Fruit fly (Drosophila melanogaster) whole organism, embryonic: ENCODE measurements around the gene Ir68b.

Source experiments
- Atf6 ChIP-seq: fragments of 200-800 bp; sonication (Bioruptor generic); IDR thresholded peaks from 2 replicates; pipeline ENCODE4 v1.3.6; 2022; ENCODE audit warnings: missing biosample characterization, missing genetic modification characterization
- B-H2 ChIP-seq: fragments of 200-800 bp; sonication (Bioruptor generic); optimal IDR thresholded peaks from 2 replicates; lab custom pipeline; 2018; ENCODE audit warnings: missing biosample characterization, mild to moderate bottlenecking, missing genetic modification characterization
- Bgb ChIP-seq: fragments of 200-800 bp; sonication (Bioruptor generic); IDR thresholded peaks from 2 replicates; pipeline ENCODE4 v1.3.6; 2022; ENCODE audit warnings: missing biosample characterization, missing genetic modification characterization; ENCODE audit not compliant: partially characterized antibody
- CG10209 ChIP-seq: fragments of 200-800 bp; sonication (Bioruptor generic); optimal IDR thresholded peaks from 3 replicates; lab custom pipeline; 2017; ENCODE audit warnings: missing biosample characterization, mild to moderate bottlenecking, missing genetic modification characterization, missing genetic modification reagents
- CG11560 ChIP-seq: fragments of 200-800 bp; sonication (Bioruptor generic); IDR thresholded peaks from 3 replicates; pipeline ENCODE4 v1.3.6; 2022; ENCODE audit warnings: missing biosample characterization, missing genetic modification characterization
- CG11695 ChIP-seq: fragments of 200-800 bp; sonication (Bioruptor generic); IDR thresholded peaks from 3 replicates; pipeline ENCODE4 v1.3.6; 2022; ENCODE audit warnings: missing biosample characterization, missing genetic modification characterization
- CG12391 ChIP-seq: fragments of 200-800 bp; sonication (Bioruptor generic); optimal IDR thresholded peaks from 3 replicates; lab custom pipeline; 2018; ENCODE audit warnings: missing biosample characterization, mild to moderate bottlenecking, missing genetic modification characterization, moderate library complexity
- CG14860 ChIP-seq: fragments of 200-800 bp; sonication (Bioruptor generic); IDR thresholded peaks from 3 replicates; pipeline ENCODE4 v1.3.6; 2022; ENCODE audit warnings: missing biosample characterization, missing genetic modification characterization; ENCODE audit not compliant: partially characterized antibody
- CG1529 ChIP-seq: fragments of 200-800 bp; sonication (Bioruptor generic); optimal IDR thresholded peaks from 3 replicates; lab custom pipeline; 2018; ENCODE audit warnings: missing biosample characterization, missing genetic modification characterization
- CG1603 ChIP-seq: fragments of 200-800 bp; sonication (Bioruptor generic); optimal IDR thresholded peaks from 2 replicates; lab custom pipeline; 2019; ENCODE audit warnings: missing biosample characterization, mild to moderate bottlenecking, missing genetic modification characterization, moderate library complexity
- CG17829 ChIP-seq: fragments of 200-800 bp; optimal IDR thresholded peaks from 2 replicates; lab custom pipeline; 2019; ENCODE audit warnings: missing biosample characterization, mild to moderate bottlenecking, missing genetic modification characterization, moderate library complexity
- CG18011 ChIP-seq: fragments of 200-800 bp; sonication (Bioruptor generic); optimal IDR thresholded peaks from 2 replicates; lab custom pipeline; 2017; ENCODE audit warnings: missing biosample characterization, missing genetic modification characterization, mild to moderate bottlenecking, moderate library complexity, missing genotype
- CG2199 ChIP-seq: fragments of 200-800 bp; sonication (Bioruptor generic); IDR thresholded peaks from 3 replicates; pipeline ENCODE4 v1.3.6; 2022; ENCODE audit warnings: missing biosample characterization, missing genetic modification characterization
- CG3726 ChIP-seq: fragments of 200-800 bp; sonication (Bioruptor generic); IDR thresholded peaks from 3 replicates; pipeline ENCODE4, ENCODE4 v1.3.6; 2022; ENCODE audit warnings: missing biosample characterization, missing genetic modification characterization
- CG4282 ChIP-seq: fragments of 200-800 bp; sonication (Bioruptor generic); optimal IDR thresholded peaks from 2 replicates; lab custom pipeline; 2016; ENCODE audit warnings: missing biosample characterization, missing genetic modification characterization
- CG4360 ChIP-seq: fragments of 200-800 bp; sonication (Bioruptor generic); IDR thresholded peaks from 2 replicates; pipeline ENCODE4 v1.3.6; 2022; ENCODE audit warnings: missing biosample characterization, missing genetic modification characterization
- CG5953 ChIP-seq: fragments of 200-800 bp; sonication (Bioruptor generic); IDR thresholded peaks from 2 replicates; pipeline ENCODE4 v1.3.6; 2022; ENCODE audit warnings: missing biosample characterization, missing genetic modification characterization
- CG6791 ChIP-seq: fragments of 200-800 bp; sonication (Bioruptor generic); IDR thresholded peaks from 3 replicates; pipeline ENCODE4 v1.3.6; 2022; ENCODE audit warnings: missing biosample characterization, missing genetic modification characterization; ENCODE audit not compliant: partially characterized antibody
- CTCF ChIP-seq: fragments of 200-800 bp; sonication (Bioruptor generic); optimal IDR thresholded peaks from 2 replicates; lab custom pipeline; 2017; ENCODE audit warnings: missing biosample characterization, mild to moderate bottlenecking, missing genetic modification characterization, moderate library complexity
- CkIIα-i1 ChIP-seq: fragments of 200-800 bp; sonication (Bioruptor generic); IDR thresholded peaks from 2 replicates; pipeline ENCODE4 v1.3.6; 2022; ENCODE audit warnings: missing biosample characterization, missing genetic modification characterization
- CrebB ChIP-seq: fragments of 200-800 bp; sonication (Bioruptor generic); optimal IDR thresholded peaks from 3 replicates; lab custom pipeline; 2018; ENCODE audit warnings: missing biosample characterization, mild to moderate bottlenecking, missing genetic modification characterization
- D19A ChIP-seq: fragments of 200-800 bp; optimal IDR thresholded peaks from 3 replicates; lab custom pipeline; 2019; ENCODE audit warnings: missing biosample characterization, mild to moderate bottlenecking, missing genetic modification characterization, moderate library complexity
- HLH4C ChIP-seq: fragments of 200-800 bp; sonication (Bioruptor generic); IDR thresholded peaks from 3 replicates; pipeline ENCODE4 v1.3.6; 2022; ENCODE audit warnings: missing biosample characterization, missing genetic modification characterization; ENCODE audit not compliant: partially characterized antibody
- Hmx ChIP-seq: fragments of 200-800 bp; sonication (Bioruptor generic); optimal IDR thresholded peaks from 2 replicates; lab custom pipeline; 2016; ENCODE audit warnings: missing biosample characterization, missing genetic modification characterization
- MESR4 ChIP-seq: fragments of 200-800 bp; sonication (Bioruptor generic); optimal IDR thresholded peaks from 2 replicates; lab custom pipeline; 2018; ENCODE audit warnings: missing biosample characterization, mild to moderate bottlenecking, missing genetic modification characterization, moderate library complexity
- MTF-1 ChIP-seq: fragments of 200-800 bp; sonication (Bioruptor generic); optimal IDR thresholded peaks from 2 replicates; lab custom pipeline; 2018; ENCODE audit warnings: missing biosample characterization, mild to moderate bottlenecking, missing genetic modification characterization, borderline replicate concordance
- Mes4 ChIP-seq: fragments of 200-800 bp; sonication (Bioruptor generic); optimal IDR thresholded peaks from 2 replicates; lab custom pipeline; 2016; ENCODE audit warnings: missing biosample characterization, missing genetic modification characterization
- Nf-YA ChIP-seq: fragments of 200-800 bp; sonication (Bioruptor generic); IDR thresholded peaks from 2 replicates; pipeline ENCODE4 v1.3.6; 2022; ENCODE audit warnings: missing biosample characterization, missing genetic modification characterization
- Tbp ChIP-seq: fragments of >200 bp; optimal IDR thresholded peaks from 2 replicates; lab custom pipeline; 2018; ENCODE audit warnings: missing biosample characterization, missing genetic modification characterization
- bbx ChIP-seq: fragments of 200-800 bp; sonication (Bioruptor generic); IDR thresholded peaks from 2 replicates; pipeline ENCODE4 v1.3.6; 2022; ENCODE audit warnings: missing biosample characterization, missing genetic modification characterization; ENCODE audit not compliant: partially characterized antibody
- cg ChIP-seq: fragments of 200-800 bp; sonication (Bioruptor generic); optimal IDR thresholded peaks from 3 replicates; lab custom pipeline; 2019; ENCODE audit warnings: missing biosample characterization, mild to moderate bottlenecking, missing genetic modification characterization, moderate library complexity
- crp ChIP-seq, 2 experiments: fragments of 200-800 bp; sonication (Bioruptor generic); optimal IDR thresholded peaks; 2 replicates in 1 of 2; 3 replicates in 1 of 2; lab custom pipeline; 2017; ENCODE audit warnings: missing biosample characterization in 2 of 2, missing genetic modification characterization in 2 of 2, mild to moderate bottlenecking in 1 of 2, moderate library complexity in 1 of 2
- dan ChIP-seq: fragments of 200-800 bp; sonication (Bioruptor generic); IDR thresholded peaks from 2 replicates; pipeline ENCODE4 v1.3.6; 2022; ENCODE audit warnings: missing biosample characterization, missing genetic modification characterization
- danr ChIP-seq: fragments of 200-800 bp; sonication (Bioruptor generic); IDR thresholded peaks from 2 replicates; pipeline ENCODE4 v1.3.6; 2022; ENCODE audit warnings: missing biosample characterization, missing genetic modification characterization
- dati ChIP-seq: fragments of 200-800 bp; sonication (Bioruptor generic); IDR thresholded peaks from 2 replicates; pipeline ENCODE4 v1.3.6; 2022; ENCODE audit warnings: missing biosample characterization, missing genetic modification characterization
- dimm ChIP-seq: fragments of 200-800 bp; sonication (Bioruptor generic); IDR thresholded peaks from 2 replicates; pipeline ENCODE4 v1.3.6; 2022; ENCODE audit warnings: missing biosample characterization, missing genetic modification characterization
- fd102C ChIP-seq: fragments of 200-800 bp; sonication (Bioruptor generic); optimal IDR thresholded peaks from 2 replicates; lab custom pipeline; 2018; ENCODE audit warnings: missing biosample characterization, mild to moderate bottlenecking, missing genetic modification characterization, moderate library complexity
- fd96Cb ChIP-seq: fragments of 200-800 bp; sonication (Bioruptor generic); optimal IDR thresholded peaks from 2 replicates; lab custom pipeline; 2018; ENCODE audit warnings: missing biosample characterization, mild to moderate bottlenecking, missing genetic modification characterization, moderate library complexity
- grau ChIP-seq: fragments of 200-800 bp; optimal IDR thresholded peaks from 3 replicates; lab custom pipeline; 2019; ENCODE audit warnings: missing biosample characterization, mild to moderate bottlenecking, missing genetic modification characterization, moderate library complexity
- gt ChIP-seq: fragments of 200-800 bp; sonication (Bioruptor generic); IDR thresholded peaks from 2 replicates; pipeline ENCODE4 v1.3.6; 2022; ENCODE audit warnings: missing biosample characterization, missing genetic modification characterization
- insv ChIP-seq, 2 experiments: fragments of 200-800 bp; sonication (Bioruptor generic); optimal IDR thresholded peaks; 3 replicates each; lab custom pipeline; 2016 to 2018; ENCODE audit warnings: missing biosample characterization in 2 of 2, missing genetic modification characterization in 2 of 2
- lab ChIP-seq: fragments of 200-800 bp; sonication (Bioruptor generic); optimal IDR thresholded peaks from 3 replicates; lab custom pipeline; 2017; ENCODE audit warnings: missing biosample characterization, missing genetic modification characterization, mild to moderate bottlenecking, moderate library complexity, missing genetic modification reagents
- lilli ChIP-seq: fragments of 200-800 bp; sonication (Bioruptor generic); optimal IDR thresholded peaks from 3 replicates; lab custom pipeline; 2016; ENCODE audit warnings: missing biosample characterization, missing genetic modification characterization
- lola ChIP-seq, 3 experiments: fragments of >200 bp in 2 of 3; fragments of 200-800 bp in 1 of 3; sonication (Bioruptor generic) in 1 of 3; optimal IDR thresholded peaks; 2 replicates each; lab custom pipeline; 2017 to 2019; ENCODE audit warnings: missing biosample characterization in 3 of 3, missing genetic modification characterization in 3 of 3, mild to moderate bottlenecking in 1 of 3, moderate library complexity in 1 of 3
- nom ChIP-seq: fragments of 200-800 bp; sonication (Bioruptor generic); optimal IDR thresholded peaks from 2 replicates; lab custom pipeline; 2017; ENCODE audit warnings: missing biosample characterization, missing genetic modification characterization, mild to moderate bottlenecking, moderate library complexity, missing genetic modification reagents
- sens ChIP-seq: fragments of 200-800 bp; sonication (Bioruptor generic); peaks from one replicate; lab custom pipeline; 2016; ENCODE audit warnings: missing biosample characterization, missing genetic modification characterization
- trem ChIP-seq: fragments of 200-800 bp; optimal IDR thresholded peaks from 3 replicates; lab custom pipeline; 2019; ENCODE audit warnings: missing biosample characterization, mild to moderate bottlenecking, missing genetic modification characterization, moderate library complexity
- zen2 ChIP-seq: fragments of 200-800 bp; sonication (Bioruptor generic); IDR thresholded peaks from 3 replicates; pipeline ENCODE4 v1.3.6; 2022; ENCODE audit warnings: missing biosample characterization, missing genetic modification characterization; ENCODE audit not compliant: partially characterized antibody

The Ir68b gene

DNA sequence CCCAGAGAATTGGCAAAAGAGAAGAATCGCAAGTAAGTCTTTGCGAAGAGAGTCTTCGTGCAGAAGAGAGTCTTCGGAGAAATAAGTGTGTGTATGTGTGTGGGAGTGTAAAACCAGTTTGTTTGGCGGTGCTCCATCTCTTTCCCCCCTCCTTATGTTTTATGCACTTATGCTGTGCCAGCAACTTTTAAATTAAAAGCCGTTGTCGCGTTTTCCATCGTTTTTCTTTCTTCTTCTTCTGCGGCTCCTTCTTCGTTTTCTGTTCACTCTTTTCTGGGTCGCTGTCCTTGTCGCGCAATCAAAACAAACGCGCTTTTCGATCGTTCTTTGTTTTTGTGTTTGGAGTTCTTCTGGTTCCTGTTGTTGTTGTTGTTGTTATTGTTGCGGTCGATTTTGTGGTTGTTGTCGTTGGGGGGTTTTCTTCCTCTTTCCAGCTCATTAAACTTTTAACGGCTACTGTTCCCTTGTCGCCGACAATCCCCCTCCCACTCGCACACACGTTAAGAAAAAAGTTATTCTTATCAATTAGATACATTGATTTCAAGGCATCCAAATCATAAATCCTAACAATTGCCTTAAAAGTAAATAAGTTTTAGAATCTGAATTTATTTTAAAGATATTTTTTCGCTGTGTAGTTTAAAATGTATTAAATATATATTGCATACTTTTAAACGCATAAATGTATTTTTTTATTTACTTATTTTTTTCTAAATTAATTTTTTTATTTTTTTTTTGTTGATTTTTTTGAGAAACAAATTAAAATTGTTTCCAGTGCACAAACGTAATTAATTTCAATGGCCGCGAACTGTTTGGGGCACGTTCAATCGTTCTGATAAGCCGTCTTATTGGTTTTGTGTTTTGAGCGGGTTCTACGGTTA is 15.9 kb downstream of the Ir68b start (continued):
- TF ChIP-seq fd102C (GFP tag; lab: Kevin White, UChicago) (no peak), CTCF (GFP tag; lab: Kevin White, UChicago) (no peak), zen2 (GFP tag; lab: Robert Waterston, UW) (no peak), CG12391 (peak; percentile 95), fd96Cb (tag; lab: Kevin White, UChicago) (peak; percentile 86), dimm (GFP tag; lab: Robert Waterston, UW) (no peak), CG17829 (tag; lab: Kevin White, UChicago) (peak; percentile 96), Mes4 (GFP tag; lab: Kevin White, UChicago) (no peak), trem (tag; lab: Kevin White, UChicago) (peak; percentile 91), lola (GFP tag; optimal IDR thresholded peaks at IDR 0.05; lab: Kevin White, UChicago) (peak in 1 of 3 experiments; percentile 98), CG3726 (GFP tag; lab: Robert Waterston, UW) (peak; percentile 63; the same call in 1 of the 3 replicates), lab (peak; percentile 78), CG5953 (GFP tag; lab: Robert Waterston, UW) (no peak), CG2199 (GFP tag; lab: Robert Waterston, UW) (peak; percentile 74; the same call in 1 of the 3 replicates), bbx (GFP tag; lab: Robert Waterston, UW) (no peak), danr (GFP tag; lab: Robert Waterston, UW) (peak; percentile 50; the same call in 1 of the 2 replicates), CG1529 (GFP tag; lab: Kevin White, UChicago) (peak; percentile 11), dati (GFP tag; lab: Robert Waterston, UW) (no peak), HLH4C (GFP tag; lab: Robert Waterston, UW) (no peak), lilli (GFP tag; lab: Kevin White, UChicago) (peak; percentile 36), Tbp (GFP tag; lab: Kevin White, UChicago) (no peak), sens (GFP tag; lab: Kevin White, UChicago) (peak; percentile 95), grau (tag; lab: Kevin White, UChicago) (peak; percentile 92), CG1603 (tag; lab: Kevin White, UChicago) (peak; percentile 21), D19A (peak; percentile 87), CG6791 (GFP tag; lab: Robert Waterston, UW) (no peak), CkIIα-i1 (no peak), CG14860 (GFP tag; lab: Robert Waterston, UW) (no peak), dan (GFP tag; lab: Robert Waterston, UW) (no peak), insv (GFP tag; optimal IDR thresholded peaks at IDR 0.05; lab: Kevin White, UChicago) (peak in 1 of 2 experiments; percentile 76), B-H2 (no peak), CrebB (tag; lab: Kevin White, UChicago) (peak; percentile 45), Nf-YA (no peak), MESR4 (GFP tag; lab: Kevin White, UChicago) (no peak), cg (GFP tag; lab: Kevin White, UChicago) (peak; percentile 34), CG4360 (GFP tag; lab: Robert Waterston, UW) (peak; percentile 91), gt (no peak), CG10209 (peak; percentile 83), CG18011 (GFP tag; lab: Kevin White, UChicago) (no peak), CG11695 (GFP tag; lab: Robert Waterston, UW) (peak; percentile 87), Bgb (GFP tag; lab: Robert Waterston, UW) (no peak), CG4282 (GFP tag; lab: Kevin White, UChicago) (no peak), Atf6 (GFP tag; lab: Robert Waterston, UW) (peak; percentile 44; the same call in 1 of the 2 replicates), Hmx (GFP tag; lab: Kevin White, UChicago) (no peak), MTF-1 (GFP tag; lab: Kevin White, UChicago) (peak; percentile 27), CG11560 (tag; lab: Robert Waterston, UW) (no peak; the same call in 2 of the 3 replicates), nom (peak; percentile 23), crp (GFP tag; optimal IDR thresholded peaks at IDR 0.05; lab: Kevin White, UChicago) (peak in 1 of 2 experiments; percentile 3)
